Worm (Caenorhabditis elegans) whole organism, L2 larva: Measurements from ENCODE around the gene acp-2.
A peak's percentile ranks its signal among the peaks of the same experiment; 100 is the strongest.

Experiments
- R02D3.7 ChIP-seq: fragments of 150-350 bp; optimal IDR thresholded peaks from 2 replicates; lab custom pipeline; 2014; ENCODE audit warnings: missing biosample characterization, missing genetic modification characterization
- Y55F3AM.14 ChIP-seq: fragments of 200-800 bp; sonication (Bioruptor generic); optimal IDR thresholded peaks from 2 replicates; lab custom pipeline; 2018; ENCODE audit warnings: mild to moderate bottlenecking, missing genetic modification characterization, missing compliant biosample characterization
- ZK546.5 ChIP-seq: sonication (generic microtip); optimal IDR thresholded peaks from 2 replicates; lab custom pipeline; 2017; ENCODE audit warnings: missing biosample characterization, missing genetic modification characterization
- aly-2 ChIP-seq: fragments of 150-350 bp; optimal IDR thresholded peaks from 2 replicates; lab custom pipeline; 2014; ENCODE audit warnings: missing biosample characterization, missing genetic modification characterization
- blmp-1 ChIP-seq: sonication (generic microtip); optimal IDR thresholded peaks from 2 replicates; lab custom pipeline; 2017; ENCODE audit warnings: missing genetic modification characterization, mild to moderate bottlenecking, missing compliant biosample characterization, antibody characterized with exemption, moderate library complexity; ENCODE audit not compliant: insufficient read depth
- ceh-16 ChIP-seq: fragments of 150-350 bp; optimal IDR thresholded peaks from 2 replicates; lab custom pipeline; 2014; ENCODE audit warnings: missing biosample characterization, missing genetic modification characterization
- crh-2 ChIP-seq: sonication (generic microtip); optimal IDR thresholded peaks from 2 replicates; lab custom pipeline; 2017; ENCODE audit warnings: missing biosample characterization, missing genetic modification characterization
- dmd-4 ChIP-seq: sonication (generic microtip); optimal IDR thresholded peaks from 2 replicates; lab custom pipeline; 2017; ENCODE audit warnings: missing biosample characterization, missing genetic modification characterization
- elt-1 ChIP-seq: fragments of 150-350 bp; optimal IDR thresholded peaks from 2 replicates; lab custom pipeline; 2014; ENCODE audit warnings: missing biosample characterization, missing genetic modification characterization
- elt-3 ChIP-seq: sonication (generic microtip); optimal IDR thresholded peaks from 2 replicates; lab custom pipeline; 2017; ENCODE audit warnings: missing biosample characterization, missing genetic modification characterization
- fos-1 ChIP-seq: fragments of 150-350 bp; optimal IDR thresholded peaks from 2 replicates; lab custom pipeline; 2014; ENCODE audit warnings: missing biosample characterization, missing genetic modification characterization
- gmeb-1 ChIP-seq: fragments of 150-350 bp; optimal IDR thresholded peaks from 2 replicates; lab custom pipeline; 2014; ENCODE audit warnings: missing biosample characterization, missing genetic modification characterization
- lin-39 ChIP-seq: fragments of 150-350 bp; optimal IDR thresholded peaks from 2 replicates; lab custom pipeline; 2014; ENCODE audit warnings: missing biosample characterization, missing genetic modification reagents, missing genetic modification characterization
- lsy-2 ChIP-seq, 2 experiments: fragments of 150-350 bp in 1 of 2; sonication (generic microtip) in 1 of 2; optimal IDR thresholded peaks; 2 replicates each; lab custom pipeline; 2014 to 2017; ENCODE audit warnings: missing biosample characterization in 2 of 2, missing genetic modification characterization in 2 of 2
- mab-5 ChIP-seq: fragments of 150-350 bp; optimal IDR thresholded peaks from 2 replicates; lab custom pipeline; 2014; ENCODE audit warnings: missing biosample characterization, missing genetic modification characterization
- mdl-1 ChIP-seq, 2 experiments: fragments of 150-350 bp in 1 of 2; sonication (generic microtip) in 1 of 2; optimal IDR thresholded peaks; 2 replicates each; lab custom pipeline; 2017; ENCODE audit warnings: missing biosample characterization in 2 of 2, missing genetic modification characterization in 2 of 2
- nhr-11 ChIP-seq: fragments of 150-350 bp; optimal IDR thresholded peaks from 2 replicates; lab custom pipeline; 2014; ENCODE audit warnings: missing biosample characterization, missing genetic modification characterization
- nhr-12 ChIP-seq: fragments of 150-350 bp; optimal IDR thresholded peaks from 2 replicates; lab custom pipeline; 2014; ENCODE audit warnings: missing biosample characterization, missing genetic modification characterization
- nhr-129 ChIP-seq: fragments of 150-350 bp; optimal IDR thresholded peaks from 2 replicates; lab custom pipeline; 2014; ENCODE audit warnings: missing biosample characterization, missing genetic modification characterization
- nhr-21 ChIP-seq: fragments of 150-350 bp; optimal IDR thresholded peaks from 2 replicates; lab custom pipeline; 2014; ENCODE audit warnings: missing biosample characterization, missing genetic modification characterization
- nhr-23 ChIP-seq: fragments of 150-350 bp; optimal IDR thresholded peaks from 2 replicates; lab custom pipeline; 2014; ENCODE audit warnings: missing biosample characterization, missing genetic modification reagents, missing genetic modification characterization
- nhr-25 ChIP-seq: fragments of 150-350 bp; sonication (generic microtip); optimal IDR thresholded peaks from 3 replicates; lab custom pipeline; 2014; ENCODE audit warnings: missing biosample characterization, missing genetic modification characterization
- peb-1 ChIP-seq: fragments of 150-350 bp; optimal IDR thresholded peaks from 2 replicates; lab custom pipeline; 2014; ENCODE audit warnings: missing biosample characterization, missing genetic modification characterization
- sem-4 ChIP-seq: fragments of 150-350 bp; optimal IDR thresholded peaks from 2 replicates; lab custom pipeline; 2014; ENCODE audit warnings: missing biosample characterization, missing genetic modification reagents, missing genetic modification characterization
- skn-1 ChIP-seq: sonication (generic microtip); optimal IDR thresholded peaks from 2 replicates; lab custom pipeline; 2017; ENCODE audit warnings: missing biosample characterization, missing genetic modification characterization
- sma-9 ChIP-seq, 2 experiments: fragments of 150-350 bp in 1 of 2; sonication (generic microtip) in 1 of 2; optimal IDR thresholded peaks; 2 replicates each; lab custom pipeline; 2014 to 2016; ENCODE audit warnings: missing genetic modification characterization in 2 of 2, mild to moderate bottlenecking in 1 of 2, missing biosample characterization in 1 of 2, missing compliant biosample characterization in 1 of 2, missing genetic modification reagents in 1 of 2, moderate library complexity in 1 of 2
- unc-55 ChIP-seq: fragments of 150-350 bp; sonication (generic microtip); optimal IDR thresholded peaks from 3 replicates; lab custom pipeline; 2014; ENCODE audit warnings: missing biosample characterization, missing genetic modification reagents, missing genetic modification characterization
- unc-62 ChIP-seq: fragments of 150-350 bp; optimal IDR thresholded peaks from 2 replicates; lab custom pipeline; 2014; ENCODE audit warnings: missing biosample characterization, missing genetic modification reagents, missing genetic modification characterization
- ztf-1 ChIP-seq: fragments of 200-800 bp; sonication (Bioruptor generic); conservative IDR thresholded peaks from 2 replicates; pipeline ENCODE4 v1.3.6; 2022; ENCODE audit warnings: missing genetic modification characterization, missing compliant biosample characterization
- ztf-11 ChIP-seq: sonication (generic microtip); optimal IDR thresholded peaks from 2 replicates; lab custom pipeline; 2017; ENCODE audit warnings: missing biosample characterization, missing genetic modification characterization

Gene acp-2

DNA sequence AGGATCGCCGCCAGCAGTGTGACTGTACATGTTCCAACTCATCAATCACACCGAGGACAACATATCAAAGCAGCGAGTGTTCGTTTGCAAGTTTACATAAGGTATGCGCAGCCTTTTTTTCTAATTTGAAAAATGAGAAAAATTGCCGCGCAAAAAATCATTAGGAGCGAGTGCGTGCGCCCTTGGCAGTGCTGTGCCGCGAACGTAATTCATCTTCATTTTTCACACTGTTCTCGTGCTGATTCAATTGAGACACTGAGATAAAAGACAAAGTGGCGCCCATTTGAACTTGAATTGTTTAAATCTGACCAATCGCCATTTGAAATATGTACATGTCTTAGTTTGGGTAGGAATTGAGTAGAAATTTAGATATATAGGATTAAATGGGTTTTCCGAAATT lies 22.3 kb downstream of the acp-2 start:
- TF ChIP-seq elt-1 (tag; lab: Kevin White, UChicago) = no peak
- peak; percentile 28 for TF ChIP-seq sem-4 (tag; lab: Kevin White, UChicago)

DNA sequence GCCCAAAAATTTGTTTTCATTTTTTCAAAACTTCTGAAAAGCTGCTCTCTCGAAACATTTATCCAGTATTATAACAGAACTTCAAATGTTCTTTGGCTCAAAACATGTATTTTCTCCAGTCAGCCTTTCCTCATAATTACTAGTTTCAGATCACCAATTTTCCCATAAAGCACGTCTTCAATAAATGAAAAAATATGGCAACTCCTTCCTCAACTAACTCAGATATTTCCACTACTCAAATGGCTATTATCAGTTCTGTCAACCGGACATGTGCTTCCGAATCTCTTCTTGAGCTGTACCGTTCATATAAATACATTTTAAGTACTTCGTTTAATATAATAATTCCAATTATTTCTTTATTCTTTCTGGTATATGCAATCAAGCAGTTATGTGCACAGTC lies 24.4 kb downstream of the acp-2 start, which contains the start of gene sra-13:
sra-13 (plus strand) TSS at position 195 of the 400 bp plus-strand sequence.
- TF ChIP-seq lin-39 (tag; lab: Kevin White, UChicago) = no peak
- TF ChIP-seq R02D3.7 (tag; lab: Kevin White, UChicago) = no peak
- no peak for TF ChIP-seq blmp-1 (tag; lab: Kevin White, UChicago)
- TF ChIP-seq fos-1 (tag; lab: Kevin White, UChicago) = no peak
- no peak for TF ChIP-seq ceh-16
- TF ChIP-seq nhr-25 (tag; lab: Kevin White, UChicago) = no peak
- TF ChIP-seq nhr-129 (tag; lab: Kevin White, UChicago) = no peak
- TF ChIP-seq nhr-23 (tag; lab: Kevin White, UChicago) = no peak
- TF ChIP-seq ZK546.5 (tag; lab: Kevin White, UChicago) = no peak
- TF ChIP-seq nhr-21 (tag; lab: Kevin White, UChicago) = no peak
- TF ChIP-seq ztf-1 = no peak
- TF ChIP-seq nhr-12 (tag; lab: Kevin White, UChicago) = no peak
- TF ChIP-seq unc-55 (GFP tag; lab: Kevin White, UChicago) = no peak
- no peak for TF ChIP-seq dmd-4 (tag; lab: Kevin White, UChicago)
- TF ChIP-seq Y55F3AM.14 (GFP tag; lab: Kevin White, UChicago) = no peak
- TF ChIP-seq sem-4 (tag; lab: Kevin White, UChicago) = no peak
- TF ChIP-seq sma-9 (GFP tag; optimal IDR thresholded peaks at IDR 0.05; lab: Kevin White, UChicago) = no peak
- TF ChIP-seq sma-9 (tag; optimal IDR thresholded peaks at IDR 0.05; lab: Kevin White, UChicago) = no peak
- no peak for TF ChIP-seq elt-1 (tag; lab: Kevin White, UChicago)

DNA sequence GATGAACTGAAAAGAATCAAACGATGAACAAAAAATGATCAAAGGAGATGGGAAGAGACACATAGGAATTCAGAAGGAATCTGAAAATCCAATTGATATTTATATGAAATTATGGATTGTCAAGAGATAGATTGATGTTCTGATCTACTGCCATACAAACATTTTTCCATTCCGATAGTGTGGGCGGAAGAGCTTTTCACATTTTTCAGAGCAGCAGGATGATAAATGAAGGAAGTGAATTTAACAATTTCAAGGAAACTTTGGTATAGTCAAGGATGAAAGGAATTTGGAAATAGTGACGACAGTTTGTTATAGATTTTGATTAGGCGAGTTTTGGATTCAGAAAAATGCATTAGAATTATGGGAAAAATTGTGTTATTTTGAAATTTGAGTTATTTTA lies 26.6 kb downstream of the acp-2 start, which contains the start of gene ubc-24:
ubc-24 (plus strand) TSS at position 301 of the 400 bp plus-strand sequence.
- TF ChIP-seq elt-3 (tag; lab: Kevin White, UChicago) (no peak), unc-62 (GFP tag; lab: Kevin White, UChicago) (no peak), nhr-11 (tag; lab: Kevin White, UChicago) (no peak), R02D3.7 (tag; lab: Kevin White, UChicago) (no peak), sma-9 (GFP tag; optimal IDR thresholded peaks at IDR 0.05; lab: Kevin White, UChicago) (no peak), sma-9 (tag; optimal IDR thresholded peaks at IDR 0.05; lab: Kevin White, UChicago) (no peak)

DNA sequence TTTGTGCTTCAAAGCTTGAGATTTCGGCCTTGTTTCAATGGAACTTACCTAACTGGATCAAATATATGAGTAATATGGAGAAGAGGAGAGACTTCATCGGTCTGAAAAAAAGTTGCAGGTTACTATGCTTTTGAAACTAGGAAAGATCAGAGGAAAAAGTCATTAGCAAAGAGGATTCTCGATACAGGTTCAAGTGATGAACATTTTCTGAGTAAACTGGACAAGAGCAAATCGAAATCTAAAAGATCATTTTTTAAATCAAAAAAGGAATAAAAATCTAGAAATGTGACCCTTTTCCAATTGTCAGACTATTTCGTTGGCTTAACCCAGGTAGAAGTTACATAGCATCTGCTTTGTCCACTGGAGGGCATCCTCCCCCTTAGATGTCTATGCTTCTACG lies 27.1 kb downstream of the acp-2 start, which contains the start of gene skpo-1:
skpo-1 (minus strand) TSS at position 101 of the 400 bp plus-strand sequence.
- TF ChIP-seq nhr-129 (tag; lab: Kevin White, UChicago) = no peak
- no peak for TF ChIP-seq peb-1 (tag; lab: Kevin White, UChicago)
- TF ChIP-seq Y55F3AM.14 (GFP tag; lab: Kevin White, UChicago) = no peak
- TF ChIP-seq aly-2 (tag; lab: Kevin White, UChicago) = no peak
- TF ChIP-seq fos-1 (tag; lab: Kevin White, UChicago) = no peak
- TF ChIP-seq unc-55 (GFP tag; lab: Kevin White, UChicago) = no peak
- TF ChIP-seq lin-39 (tag; lab: Kevin White, UChicago) = no peak
- TF ChIP-seq mab-5 = no peak
- TF ChIP-seq mdl-1 (tag; optimal IDR thresholded peaks at IDR 0.05; lab: Kevin White, UChicago) = no peak
- no peak for TF ChIP-seq skn-1 (tag; lab: Kevin White, UChicago)
- no peak for TF ChIP-seq crh-2 (tag; lab: Kevin White, UChicago)
- TF ChIP-seq ztf-1 = no peak
- no peak for TF ChIP-seq nhr-21 (tag; lab: Kevin White, UChicago)
- TF ChIP-seq blmp-1 (tag; lab: Kevin White, UChicago) = no peak
- no peak for TF ChIP-seq ztf-11 (tag; lab: Kevin White, UChicago)
- TF ChIP-seq gmeb-1 = no peak

DNA sequence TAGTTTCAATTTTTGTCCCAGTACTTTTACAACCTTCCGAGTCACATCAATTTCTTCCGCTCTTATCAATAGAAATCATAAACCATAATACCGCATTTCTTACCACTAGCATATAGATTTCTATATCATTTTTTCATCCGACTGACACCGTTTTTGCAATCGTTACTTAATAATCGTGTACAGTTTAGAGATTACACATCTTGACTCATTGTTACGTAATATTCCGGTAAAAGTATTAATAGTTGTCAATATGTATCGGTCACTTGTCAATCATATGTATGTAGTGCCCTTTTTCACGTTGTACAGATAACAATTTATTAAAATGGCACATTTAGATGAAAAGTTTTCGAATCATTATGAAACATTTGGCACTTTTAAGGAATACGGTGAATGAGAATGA lies 31.9 kb downstream of the acp-2 start:
- peak; percentile 30 for TF ChIP-seq fos-1 (tag; lab: Kevin White, UChicago)
- TF ChIP-seq nhr-25 (tag; lab: Kevin White, UChicago) = no peak

DNA sequence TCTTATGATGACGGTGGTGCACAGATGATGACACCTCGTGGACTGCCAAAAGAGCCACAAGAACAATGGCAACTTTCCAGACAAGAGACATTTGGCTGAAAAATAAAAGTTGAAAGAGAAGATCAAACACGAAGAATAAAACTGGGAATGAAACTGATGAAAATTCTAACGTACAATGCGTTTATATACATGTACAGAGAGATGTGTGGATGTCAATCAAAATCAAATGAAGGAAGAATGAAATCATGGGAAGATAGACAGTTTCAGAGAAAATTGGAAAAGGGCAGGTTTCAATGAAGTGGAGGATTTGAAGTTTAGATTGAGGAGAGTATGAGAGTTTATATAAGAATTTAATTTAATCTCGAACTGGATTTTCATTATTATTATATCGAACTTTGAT lies 32.8 kb downstream of the acp-2 start, which contains the start of gene dod-23:
dod-23 (minus strand) TSS at position 101 of the 400 bp plus-strand sequence.
- TF ChIP-seq mdl-1 (tag; optimal IDR thresholded peaks at IDR 0.05; lab: Kevin White, UChicago) (no peak), ztf-1 (no peak), nhr-129 (tag; lab: Kevin White, UChicago) (no peak), Y55F3AM.14 (GFP tag; lab: Kevin White, UChicago) (no peak), lsy-2 (tag; optimal IDR thresholded peaks at IDR 0.05; lab: Kevin White, UChicago) (no peak)
